Worm (Caenorhabditis elegans): Measurements from ENCODE around the gene sup-1.

ce11 chrIII:11684770-11685169 is 52.7 kb downstream of the sup-1 start:
- no peak for TF ChIP-seq elt-3 (tag; optimal IDR thresholded peaks at IDR 0.05)
- no peak for TF ChIP-seq fkh-10 (GFP tag; optimal IDR thresholded peaks at IDR 0.05)
- no peak for TF ChIP-seq snpc-4 (tag; optimal IDR thresholded peaks at IDR 0.05)
- no peak for TF ChIP-seq nhr-76 (tag; optimal IDR thresholded peaks at IDR 0.05)
- no peak for TF ChIP-seq ztf-11 (tag; optimal IDR thresholded peaks at IDR 0.05)
- TF ChIP-seq jun-1 (tag; optimal IDR thresholded peaks at IDR 0.05) = peak; percentile 30
- TF ChIP-seq ama-1 (optimal IDR thresholded peaks at IDR 0.05) = no peak
- TF ChIP-seq nhr-28 (tag; optimal IDR thresholded peaks at IDR 0.05) = no peak
- TF ChIP-seq nhr-25 (tag; optimal IDR thresholded peaks at IDR 0.05) = no peak

All from whole organism, L3 larva.